Worm (Caenorhabditis elegans): ENCODE measurements around the gene ags-3.

ags-3 gene

ce11 chrX:5344287-5344686 lies 40.9 kb upstream of the ags-3 start, which contains the start of gene C26B9.1:
C26B9.1 (plus strand) TSS chrX:5344587.
- TF ChIP-seq dsc-1 (tag; optimal IDR thresholded peaks at IDR 0.05) (no peak), mep-1 (tag; optimal IDR thresholded peaks at IDR 0.05) (no peak), grh-1 (GFP tag; IDR thresholded peaks at IDR 0.05) (no peak), alr-1 (tag; optimal IDR thresholded peaks at IDR 0.05; ENCODE audit: borderline replicate concordance) (no peak), jun-1 (tag; optimal IDR thresholded peaks at IDR 0.05) (no peak), F16B12.6 (tag; optimal IDR thresholded peaks at IDR 0.05) (peak; percentile 76)

- no peak for TF ChIP-seq pax-3 (tag; optimal IDR thresholded peaks at IDR 0.05)
- no peak for TF ChIP-seq zag-1 (tag; optimal IDR thresholded peaks at IDR 0.05)
- no peak for TF ChIP-seq pag-3 (tag; optimal IDR thresholded peaks at IDR 0.05; ENCODE audit: borderline replicate concordance, insufficient read depth)
- no peak for TF ChIP-seq C34B4.2 (tag; optimal IDR thresholded peaks at IDR 0.05)
- no peak for TF ChIP-seq ces-1 (GFP tag; optimal IDR thresholded peaks at IDR 0.05)
- TF ChIP-seq aly-2 (tag; optimal IDR thresholded peaks at IDR 0.05) = no peak
- no peak for TF ChIP-seq C16A3.4 (tag; optimal IDR thresholded peaks at IDR 0.05)
- TF ChIP-seq elt-3 (tag; optimal IDR thresholded peaks at IDR 0.05) = no peak
- TF ChIP-seq C04F5.9 (tag; optimal IDR thresholded peaks at IDR 0.05) = no peak
- TF ChIP-seq ama-1 (optimal IDR thresholded peaks at IDR 0.05) = no peak
- no peak for TF ChIP-seq nhr-237 (tag; optimal IDR thresholded peaks at IDR 0.05)
- no peak for TF ChIP-seq lsy-2 (tag; optimal IDR thresholded peaks at IDR 0.05)
- no peak for TF ChIP-seq lin-35 (GFP tag; optimal IDR thresholded peaks at IDR 0.05)
- no peak for TF ChIP-seq efl-1 (optimal IDR thresholded peaks at IDR 0.05)
- no peak for TF ChIP-seq efl-1 (GFP tag; optimal IDR thresholded peaks at IDR 0.05 in 1 of 2)
- no peak for TF ChIP-seq lir-3 (tag; optimal IDR thresholded peaks at IDR 0.05; ENCODE audit: poor library complexity)
- no peak for TF ChIP-seq nhr-20 (tag; optimal IDR thresholded peaks at IDR 0.05)
- no peak for TF ChIP-seq ceh-88 (GFP tag; IDR thresholded peaks at IDR 0.05)
- TF ChIP-seq nhr-12 (tag; optimal IDR thresholded peaks at IDR 0.05) = no peak
- no peak for TF ChIP-seq skn-1 (tag; optimal IDR thresholded peaks at IDR 0.05)
- TF ChIP-seq isw-1 (GFP tag; IDR thresholded peaks at IDR 0.05) = no peak
Observed at ce11 chrX:5342007-5342406, 38.6 kb upstream of the ags-3 start, which contains the start of gene C26B9.7. C26B9.7 (plus strand) TSS chrX:5342307.

ce11 chrX:5339889-5340288 lies 36.5 kb upstream of the ags-3 start, which contains the start of gene C26B9.2:
C26B9.2 (plus strand) TSS chrX:5340189.
- TF ChIP-seq blmp-1 (tag; optimal IDR thresholded peaks at IDR 0.05) = peak; percentile 43
- no peak for TF ChIP-seq swsn-7 (tag; optimal IDR thresholded peaks at IDR 0.05)

- no peak for TF ChIP-seq ets-5 (GFP tag; IDR thresholded peaks at IDR 0.05)
- TF ChIP-seq blmp-1 (tag; optimal IDR thresholded peaks at IDR 0.05) = peak; percentile 92
- TF ChIP-seq skn-1 (tag; optimal IDR thresholded peaks at IDR 0.05) = no peak
- TF ChIP-seq fkh-10 (GFP tag; optimal IDR thresholded peaks at IDR 0.05) = no peak
- peak; percentile 68 for TF ChIP-seq nhr-85 (tag)
- no peak for TF ChIP-seq lin-14 (GFP tag; optimal IDR thresholded peaks at IDR 0.05)
- TF ChIP-seq nhr-76 (tag; optimal IDR thresholded peaks at IDR 0.05) = no peak
Observed at ce11 chrX:5339357-5339756, 36.0 kb upstream of the ags-3 start.

ce11 chrX:5337959-5338358 lies 34.6 kb upstream of the ags-3 start, which contains the start of gene C26B9.3:
C26B9.3 (plus strand) TSS chrX:5338301.
- no peak for TF ChIP-seq nhr-28 (tag; optimal IDR thresholded peaks at IDR 0.05)
- TF ChIP-seq mep-1 (tag; optimal IDR thresholded peaks at IDR 0.05) = peak; percentile 25
- TF ChIP-seq blmp-1 (tag; optimal IDR thresholded peaks at IDR 0.05) = peak; percentile 98
- peak; percentile 3 for TF ChIP-seq lin-14 (GFP tag; optimal IDR thresholded peaks at IDR 0.05)

- TF ChIP-seq mef-2 (tag; optimal IDR thresholded peaks at IDR 0.05) (no peak), elt-3 (tag; optimal IDR thresholded peaks at IDR 0.05) (peak in 1 of 6 experiments; percentile 49), ceh-63 (GFP tag; optimal IDR thresholded peaks at IDR 0.05) (no peak), fkh-8 (tag; optimal IDR thresholded peaks at IDR 0.05) (peak; percentile 64), nhr-84 (tag; optimal IDR thresholded peaks at IDR 0.05) (no peak), zag-1 (tag; optimal IDR thresholded peaks at IDR 0.05) (no peak), alr-1 (tag; optimal IDR thresholded peaks at IDR 0.05; ENCODE audit: borderline replicate concordance) (no peak), mdl-1 (tag; optimal IDR thresholded peaks at IDR 0.05) (peak in 1 of 2 experiments; percentile 83), nhr-20 (tag; optimal IDR thresholded peaks at IDR 0.05) (peak; percentile 64), elt-2 (tag; optimal IDR thresholded peaks at IDR 0.05) (no peak), nhr-47 (tag; optimal IDR thresholded peaks at IDR 0.05) (peak; percentile 43), C04F5.9 (tag; optimal IDR thresholded peaks at IDR 0.05) (no peak), egl-27 (tag; optimal IDR thresholded peaks at IDR 0.05) (no peak), unc-62 (GFP tag; optimal IDR thresholded peaks at IDR 0.05) (no peak), blmp-1 (tag; optimal IDR thresholded peaks at IDR 0.05) (peak; percentile 63), hpl-2 (GFP tag; optimal IDR thresholded peaks at IDR 0.05) (peak; percentile 25)
Observed at ce11 chrX:5336498-5336897, 33.1 kb upstream of the ags-3 start.

All from whole organism, L1 larva.